Worm (Caenorhabditis elegans) whole organism, L1 larva: Measurements from ENCODE around the gene F56D2.8.

Source experiments
- egl-27 ChIP-seq, 2 experiments: fragments of 150-350 bp in 1 of 2; sonication (generic microtip); optimal IDR thresholded peaks; 3 replicates each; lab custom pipeline; 2017 to 2018; ENCODE audit warnings: missing biosample characterization in 2 of 2, missing genetic modification characterization in 2 of 2, missing genetic modification reagents in 2 of 2
- ztf-4 ChIP-seq: fragments of 150-350 bp; optimal IDR thresholded peaks from 2 replicates; lab custom pipeline; 2014; ENCODE audit warnings: missing biosample characterization, missing genetic modification characterization

DNA sequence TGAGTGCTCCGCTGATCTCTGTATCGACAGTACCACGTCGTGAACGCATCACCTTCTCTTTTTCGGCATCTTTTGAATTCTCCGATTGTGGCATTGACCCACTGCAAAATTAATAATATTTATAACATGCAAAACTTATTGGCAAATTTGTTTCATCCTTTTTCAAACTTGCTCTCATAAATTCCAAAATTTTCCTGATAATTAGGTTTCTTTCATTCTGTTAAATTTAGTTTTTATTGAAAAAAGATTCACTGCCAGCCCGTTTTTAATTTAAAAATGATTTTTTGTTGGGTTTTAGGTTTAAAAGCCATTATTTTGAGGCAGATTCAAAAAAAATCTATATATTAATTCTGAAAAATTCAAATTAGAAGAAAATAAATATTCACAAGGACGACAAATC lies 17.3 kb upstream of the F56D2.8 start, which contains the start of gene wdr-37:
- TF ChIP-seq ztf-4 (tag; lab: Kevin White, UChicago) (no peak), egl-27 (tag; optimal IDR thresholded peaks at IDR 0.05; lab: Kevin White, UChicago) (no peak)
